Worm (Caenorhabditis elegans) whole organism, late embryonic: ENCODE measurements around the gene srd-30.

ENCODE experiments used
- lin-11 ChIP-seq: fragments of 200-800 bp; sonication (Bioruptor generic); optimal IDR thresholded peaks from 2 replicates; lab custom pipeline; 2018; ENCODE audit warnings: mild to moderate bottlenecking, missing genetic modification characterization, missing compliant biosample characterization
- madf-2 ChIP-seq: sonication (generic microtip); optimal IDR thresholded peaks from 2 replicates; lab custom pipeline; 2017; ENCODE audit warnings: missing genetic modification characterization, missing compliant biosample characterization
- pag-3 ChIP-seq: sonication (generic microtip); optimal IDR thresholded peaks from 2 replicates; lab custom pipeline; 2016; ENCODE audit warnings: missing compliant biosample characterization, missing genetic modification characterization, borderline replicate concordance
- pax-1 ChIP-seq: fragments of 150-350 bp; optimal IDR thresholded peaks from 2 replicates; lab custom pipeline; 2014; ENCODE audit warnings: missing biosample characterization, missing genetic modification characterization
- zip-5 ChIP-seq: sonication (generic microtip); optimal IDR thresholded peaks from 2 replicates; lab custom pipeline; 2016; ENCODE audit warnings: missing genetic modification characterization, missing compliant biosample characterization

ce11 chrV:7672258-7672657 is 42.7 kb downstream of the srd-30 start, which contains the start of gene C12D5.4:
- TF ChIP-seq zip-5 (tag; lab: Kevin White, UChicago) (no peak), madf-2 (tag; lab: Kevin White, UChicago) (no peak), pax-1 (no peak), lin-11 (tag; lab: Kevin White, UChicago) (no peak), pag-3 (tag; lab: Kevin White, UChicago) (no peak)
